Fruit fly (Drosophila melanogaster) whole organism, wandering third instar larva: ENCODE results near the gene CG9636.

Source experiments
- Abd-B ChIP-seq: fragments of >200 bp; optimal IDR thresholded peaks from 2 replicates; lab custom pipeline; 2017; ENCODE audit warnings: missing biosample characterization, missing genetic modification characterization
- CG9705 ChIP-seq: fragments of 200-800 bp; sonication (Bioruptor generic); optimal IDR thresholded peaks from 2 replicates; lab custom pipeline; 2018; ENCODE audit warnings: missing biosample characterization, mild to moderate bottlenecking, missing genetic modification characterization
- CrebA ChIP-seq: fragments of 200-800 bp; sonication (Bioruptor generic); optimal IDR thresholded peaks from 2 replicates; lab custom pipeline; 2016; ENCODE audit warnings: missing biosample characterization, mild to moderate bottlenecking, missing genetic modification characterization, borderline replicate concordance
- Dfd ChIP-seq: fragments of >200 bp; optimal IDR thresholded peaks from 2 replicates; lab custom pipeline; 2017; ENCODE audit warnings: missing biosample characterization, missing genetic modification characterization
- Dif ChIP-seq: fragments of 200-275, 200-300 bp; sonication (Bioruptor generic); optimal IDR thresholded peaks from 2 replicates; lab custom pipeline; 2018; ENCODE audit warnings: missing biosample characterization, missing genetic modification characterization; ENCODE audit not compliant: partially characterized antibody
- GATAd ChIP-seq: sonication (Bioruptor generic); optimal IDR thresholded peaks from 2 replicates; lab custom pipeline; 2016; ENCODE audit warnings: missing biosample characterization, missing genetic modification characterization
- HLH106 ChIP-seq: fragments of 200-800 bp; optimal IDR thresholded peaks from 3 replicates; lab custom pipeline; 2019; ENCODE audit warnings: missing biosample characterization, mild to moderate bottlenecking, missing genetic modification characterization, moderate library complexity
- Hnf4 ChIP-seq: fragments of 200-800 bp; sonication (Bioruptor generic); optimal IDR thresholded peaks from 2 replicates; lab custom pipeline; 2016; ENCODE audit warnings: missing biosample characterization, mild to moderate bottlenecking, missing genetic modification characterization
- Hr78 ChIP-seq: fragments of >200 bp; optimal IDR thresholded peaks from 2 replicates; lab custom pipeline; 2017; ENCODE audit warnings: missing biosample characterization, missing genetic modification characterization
- Hr83 ChIP-seq: fragments of 200-300 bp; sonication (Bioruptor generic); optimal IDR thresholded peaks from 2 replicates; lab custom pipeline; 2016; ENCODE audit warnings: missing biosample characterization, mild to moderate bottlenecking, missing genetic modification characterization, moderate library complexity; ENCODE audit not compliant: poor library complexity, severe bottlenecking
- Mio ChIP-seq: sonication (Bioruptor generic); optimal IDR thresholded peaks from 2 replicates; lab custom pipeline; 2016; ENCODE audit warnings: missing biosample characterization, missing genetic modification characterization
- N ChIP-seq: fragments of >200 bp; optimal IDR thresholded peaks from 2 replicates; lab custom pipeline; 2018; ENCODE audit warnings: missing biosample characterization, missing external identifiers, missing genetic modification characterization
- Rel ChIP-seq, 2 experiments: fragments of 200-800 bp; sonication (Bioruptor generic) in 1 of 2; optimal IDR thresholded peaks; 2 replicates in 1 of 2; 3 replicates in 1 of 2; lab custom pipeline; 2016 to 2019; ENCODE audit warnings: mild to moderate bottlenecking in 2 of 2, missing biosample characterization in 2 of 2, missing genetic modification characterization in 2 of 2, moderate library complexity in 1 of 2
- Vsx2 ChIP-seq: fragments of 200-300, 225-300 bp; sonication (Bioruptor generic); optimal IDR thresholded peaks from 2 replicates; lab custom pipeline; 2018; ENCODE audit warnings: missing biosample characterization, missing genetic modification characterization; ENCODE audit not compliant: partially characterized antibody
- dl ChIP-seq, 2 experiments: fragments of 175-275, 200-275 bp in 1 of 2; fragments of 200-275 bp in 1 of 2; sonication (Bioruptor generic); optimal IDR thresholded peaks; lab custom pipeline; 2018; ENCODE audit warnings: mild to moderate bottlenecking in 2 of 2, missing biosample characterization in 2 of 2, missing genetic modification characterization in 2 of 2, moderate library complexity in 2 of 2; ENCODE audit not compliant: partially characterized antibody in 2 of 2, insufficient read depth in 1 of 2
- dmrt93B ChIP-seq: fragments of 200-800 bp; sonication (Bioruptor generic); optimal IDR thresholded peaks from 2 replicates; lab custom pipeline; 2018; ENCODE audit warnings: missing biosample characterization, mild to moderate bottlenecking, missing genetic modification characterization
- dsf ChIP-seq: sonication (Bioruptor generic); optimal IDR thresholded peaks from 2 replicates; lab custom pipeline; 2016; ENCODE audit warnings: missing biosample characterization, missing genetic modification characterization, borderline replicate concordance
- ey ChIP-seq: fragments of 200-800 bp; sonication (Bioruptor generic); optimal IDR thresholded peaks from 2 replicates; lab custom pipeline; 2016; ENCODE audit warnings: missing biosample characterization, missing genetic modification characterization
- jim ChIP-seq: fragments of 175-275, 200-325 bp; sonication (Bioruptor generic); optimal IDR thresholded peaks from 2 replicates; lab custom pipeline; 2016; ENCODE audit warnings: missing biosample characterization, mild to moderate bottlenecking, missing genetic modification characterization
- lola ChIP-seq: fragments of >200 bp; optimal IDR thresholded peaks from 2 replicates; lab custom pipeline; 2017; ENCODE audit warnings: missing biosample characterization, missing genetic modification characterization
- pan ChIP-seq: fragments of >200 bp; optimal IDR thresholded peaks from 2 replicates; lab custom pipeline; 2017
- psq ChIP-seq: fragments of 200-800 bp; sonication (Bioruptor generic); optimal IDR thresholded peaks from 3 replicates; lab custom pipeline; 2017; ENCODE audit warnings: missing biosample characterization, mild to moderate bottlenecking, missing genetic modification characterization, moderate library complexity
- rgr ChIP-seq: fragments of 200-800 bp; sonication (Bioruptor generic); optimal IDR thresholded peaks from 3 replicates; lab custom pipeline; 2016; ENCODE audit warnings: missing biosample characterization, mild to moderate bottlenecking, missing genetic modification characterization
- sage ChIP-seq: fragments of 200-800 bp; sonication (Bioruptor generic); optimal IDR thresholded peaks from 2 replicates; lab custom pipeline; 2016; ENCODE audit warnings: missing biosample characterization, mild to moderate bottlenecking, missing genetic modification characterization
- tai ChIP-seq: sonication (Bioruptor generic); optimal IDR thresholded peaks from 2 replicates; lab custom pipeline; 2016; ENCODE audit warnings: missing biosample characterization, missing genetic modification characterization
- usp ChIP-seq: fragments of >200 bp; optimal IDR thresholded peaks from 2 replicates; lab custom pipeline; 2017; ENCODE audit warnings: missing biosample characterization, missing genetic modification characterization

CG9636 gene

DNA sequence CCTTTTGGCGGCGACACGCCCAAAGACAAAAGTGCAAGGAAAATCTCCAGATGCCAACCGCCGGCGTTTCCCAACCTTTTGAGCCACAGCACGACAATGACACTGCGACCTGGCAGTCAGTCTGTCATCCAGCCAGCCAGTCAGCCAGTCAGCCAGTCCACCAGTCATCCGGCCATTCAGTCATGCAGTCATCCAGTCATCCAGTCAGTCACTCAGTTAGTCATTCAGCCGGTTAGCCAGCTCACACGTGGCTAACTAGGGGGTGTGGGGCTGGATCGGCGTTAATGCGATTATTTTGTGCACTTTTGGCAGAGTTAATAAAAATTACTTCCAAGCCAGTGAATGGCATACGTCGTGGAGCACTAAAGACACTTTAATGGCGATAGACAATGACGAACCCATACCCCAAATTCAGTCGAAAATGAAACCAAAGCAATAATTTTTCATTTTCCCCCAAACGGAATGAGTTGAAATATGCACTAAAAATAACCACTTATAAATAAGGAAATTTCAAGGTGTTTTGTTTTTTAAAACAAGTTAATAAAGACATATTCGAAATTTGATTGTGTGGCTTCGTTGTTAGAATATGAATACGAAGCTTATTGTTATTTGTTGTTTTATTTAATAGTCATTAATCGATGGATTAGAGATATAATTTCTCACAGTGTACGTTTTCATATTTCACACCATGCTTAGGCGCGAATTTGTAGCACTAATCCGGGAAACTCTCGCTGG lies 18.7 kb downstream of the CG9636 start:
- TF ChIP-seq Rel (GFP tag; optimal IDR thresholded peaks at IDR 0.05; lab: Kevin White, UChicago) (no peak), Rel (tag; optimal IDR thresholded peaks at IDR 0.05; lab: Kevin White, UChicago) (no peak), dmrt93B (GFP tag; lab: Kevin White, UChicago) (no peak), Hr78 (GFP tag; lab: Kevin White, UChicago) (no peak), GATAd (GFP tag; lab: Kevin White, UChicago) (no peak), sage (GFP tag; lab: Kevin White, UChicago) (no peak)

DNA sequence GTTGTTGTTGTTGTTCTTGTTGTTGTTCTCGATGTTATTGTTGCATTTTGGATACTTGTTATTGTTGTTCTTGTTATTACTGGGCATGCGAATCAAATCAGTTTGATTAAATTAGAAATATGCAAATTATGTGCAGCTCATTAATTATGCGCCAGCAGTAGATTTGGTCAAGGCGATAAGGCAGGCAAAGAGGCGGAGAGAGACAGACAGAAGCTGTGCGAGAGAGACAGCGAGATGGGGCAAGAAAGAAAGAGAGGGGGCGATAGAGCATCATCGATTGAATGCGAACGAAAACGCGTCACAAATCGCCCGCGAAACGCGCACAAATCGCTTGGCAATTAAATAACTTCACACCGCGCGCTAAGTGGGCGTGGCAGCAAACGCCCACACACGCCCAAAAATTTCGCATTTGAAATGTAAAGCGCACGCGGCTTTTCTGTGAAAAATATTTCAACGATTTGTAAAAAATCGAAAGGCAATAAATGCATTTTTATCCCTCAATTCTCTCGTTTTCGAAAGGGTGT lies 20.5 kb downstream of the CG9636 start:
- no peak for TF ChIP-seq lola (GFP tag; lab: Kevin White, UChicago)
- no peak for TF ChIP-seq Mio (GFP tag; lab: Kevin White, UChicago)
- no peak for TF ChIP-seq Abd-B (GFP tag; lab: Kevin White, UChicago)
- TF ChIP-seq Hr78 (GFP tag; lab: Kevin White, UChicago): no peak
- no peak for TF ChIP-seq CrebA (GFP tag; lab: Kevin White, UChicago)
- no peak for TF ChIP-seq Hr83 (GFP tag; lab: Kevin White, UChicago)
- TF ChIP-seq Hnf4 (GFP tag; lab: Kevin White, UChicago): no peak
- no peak for TF ChIP-seq dl (GFP tag; optimal IDR thresholded peaks at IDR 0.05; lab: Kevin White, UChicago; ENCODE audit: insufficient read depth in 1 of 2, partially characterized antibody in 2 of 2)
- no peak for TF ChIP-seq N (GFP tag; lab: Kevin White, UChicago)
- TF ChIP-seq CG9705 (GFP tag; lab: Kevin White, UChicago): no peak
- TF ChIP-seq psq (GFP tag; lab: Kevin White, UChicago): no peak
- TF ChIP-seq GATAd (GFP tag; lab: Kevin White, UChicago): no peak
- TF ChIP-seq dsf (GFP tag; lab: Kevin White, UChicago): no peak
- TF ChIP-seq HLH106 (tag; lab: Kevin White, UChicago): no peak
- TF ChIP-seq rgr (GFP tag; lab: Kevin White, UChicago): no peak
- TF ChIP-seq, all 38 proteins: peak for 0

DNA sequence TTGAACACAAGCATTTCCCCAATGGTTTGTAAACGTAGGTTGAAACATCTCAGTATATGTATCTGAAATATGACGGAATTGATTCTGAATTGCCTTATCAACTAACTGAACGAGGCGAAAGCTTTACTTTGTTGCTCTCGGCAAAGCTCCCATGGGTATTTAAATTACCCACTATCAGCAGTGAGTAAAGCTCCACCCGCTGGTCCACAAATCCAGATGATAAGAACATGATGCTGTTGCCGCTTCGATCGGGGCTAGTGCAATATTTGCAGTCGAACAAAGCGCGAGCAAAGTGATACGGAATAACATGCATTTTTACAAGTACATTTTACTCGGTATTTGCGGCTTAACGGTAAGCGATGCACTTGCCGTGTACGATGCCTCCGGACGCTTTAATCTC lies 23.7 kb downstream of the CG9636 start, which contains the start of gene CG18249:
CG18249 (plus strand) TSS at position 256 of the 400 bp plus-strand sequence.
- TF ChIP-seq pan (lab: Kevin White, UChicago): no peak
- no peak for TF ChIP-seq sage (GFP tag; lab: Kevin White, UChicago)
- TF ChIP-seq GATAd (GFP tag; lab: Kevin White, UChicago): no peak
- TF ChIP-seq Rel (GFP tag; optimal IDR thresholded peaks at IDR 0.05; lab: Kevin White, UChicago): no peak
- TF ChIP-seq Rel (tag; optimal IDR thresholded peaks at IDR 0.05; lab: Kevin White, UChicago): peak; percentile 4

DNA sequence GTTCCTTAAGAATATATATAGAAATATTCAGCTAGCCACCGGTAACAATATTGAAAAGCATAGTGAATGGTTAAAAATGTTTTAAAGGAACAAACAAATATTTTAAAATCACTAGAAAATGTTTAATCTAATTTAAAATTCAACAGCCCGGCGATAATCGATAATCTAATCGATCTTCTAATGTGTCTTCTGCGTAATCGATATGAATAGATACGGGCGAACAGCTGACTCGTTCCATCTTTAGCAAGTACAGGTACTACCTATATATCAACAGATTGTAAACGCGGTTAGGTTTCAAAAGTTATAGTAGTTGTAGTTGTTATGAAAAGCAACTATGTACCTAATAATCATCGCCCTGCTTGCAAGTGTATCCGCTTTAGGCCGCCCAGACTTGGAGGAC lies 25.9 kb downstream of the CG9636 start, which contains the start of gene CG7800:
CG7800 (plus strand) TSS at position 231 of the 400 bp plus-strand sequence.
- TF ChIP-seq Hr78 (GFP tag; lab: Kevin White, UChicago): no peak
- no peak for TF ChIP-seq ey (GFP tag; lab: Kevin White, UChicago)
- no peak for TF ChIP-seq N (GFP tag; lab: Kevin White, UChicago)
- TF ChIP-seq usp (GFP tag; lab: Kevin White, UChicago): no peak
- TF ChIP-seq Vsx2 (GFP tag; lab: Kevin White, UChicago): no peak
- no peak for TF ChIP-seq CrebA (GFP tag; lab: Kevin White, UChicago)
- no peak for TF ChIP-seq Dfd (GFP tag; lab: Kevin White, UChicago)

DNA sequence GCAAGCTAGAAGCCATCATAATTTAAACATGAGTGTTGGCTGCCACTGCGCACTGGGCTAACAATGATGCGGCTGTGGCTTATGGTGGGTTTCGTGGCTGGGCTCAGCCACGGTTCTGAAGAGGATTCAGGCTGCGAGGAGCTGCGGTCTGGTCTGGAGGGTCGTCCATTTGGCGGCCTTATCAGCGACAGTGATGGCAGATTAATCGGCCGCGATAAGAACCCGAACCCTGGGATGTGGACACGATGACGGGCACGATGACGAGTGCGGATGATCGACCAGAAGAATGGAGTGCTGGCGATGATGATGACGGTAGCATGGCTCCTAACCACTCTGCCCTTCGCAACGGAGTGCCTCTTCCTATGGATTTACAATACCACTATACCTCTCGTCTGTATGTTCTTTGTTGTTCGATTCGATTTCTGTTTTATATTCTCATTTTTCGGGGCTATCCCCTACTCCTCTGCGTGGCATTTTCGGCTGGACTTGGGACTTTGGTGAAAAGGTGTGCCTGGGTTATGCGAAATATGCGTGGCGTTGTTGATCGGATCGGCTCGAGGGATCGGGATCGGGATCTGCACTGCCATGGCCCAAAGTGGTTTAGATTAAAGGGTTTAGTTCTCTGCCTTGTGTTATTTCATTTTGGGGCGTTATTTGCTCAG lies 27.9 kb downstream of the CG9636 start:
- TF ChIP-seq Vsx2 (GFP tag; lab: Kevin White, UChicago) (no peak), Hnf4 (GFP tag; lab: Kevin White, UChicago) (peak; percentile 1), lola (GFP tag; lab: Kevin White, UChicago) (no peak), Hr78 (GFP tag; lab: Kevin White, UChicago) (no peak), Rel (GFP tag; optimal IDR thresholded peaks at IDR 0.05; lab: Kevin White, UChicago) (no peak), Rel (tag; optimal IDR thresholded peaks at IDR 0.05; lab: Kevin White, UChicago) (peak; percentile 51), N (GFP tag; lab: Kevin White, UChicago) (no peak), usp (GFP tag; lab: Kevin White, UChicago) (no peak), pan (lab: Kevin White, UChicago) (no peak), Dif (GFP tag; lab: Kevin White, UChicago) (no peak), tai (GFP tag; lab: Kevin White, UChicago) (no peak), CG9705 (GFP tag; lab: Kevin White, UChicago) (no peak), jim (GFP tag; lab: Kevin White, UChicago) (no peak), dl (GFP tag; optimal IDR thresholded peaks at IDR 0.05; lab: Kevin White, UChicago; ENCODE audit: insufficient read depth in 1 of 2, partially characterized antibody in 2 of 2) (no peak)
